Worm (Caenorhabditis elegans): Measurements from ENCODE around the gene nhr-184.

Gene nhr-184

ce11 chrV:2200402-2200801 lies 13.9 kb downstream of the nhr-184 start:
- TF ChIP-seq cnd-1 (tag; optimal IDR thresholded peaks at IDR 0.05), result no peak
- no peak for TF ChIP-seq nhr-237 (tag; optimal IDR thresholded peaks at IDR 0.05)
- TF ChIP-seq ceh-83 (GFP tag; optimal IDR thresholded peaks at IDR 0.05), result no peak
- no peak for TF ChIP-seq sem-2 (GFP tag; optimal IDR thresholded peaks at IDR 0.05)
- TF ChIP-seq mep-1 (tag; optimal IDR thresholded peaks at IDR 0.05), result no peak
- TF ChIP-seq snpc-4 (tag; optimal IDR thresholded peaks at IDR 0.05), result no peak
- no peak for TF ChIP-seq nhr-76 (tag; optimal IDR thresholded peaks at IDR 0.05)
- no peak for TF ChIP-seq hlh-1 (tag; optimal IDR thresholded peaks at IDR 0.05)
- no peak for TF ChIP-seq nhr-28 (tag; optimal IDR thresholded peaks at IDR 0.05)
- no peak for TF ChIP-seq M03D4.4 (tag; optimal IDR thresholded peaks at IDR 0.05)
- TF ChIP-seq nhr-12 (tag; optimal IDR thresholded peaks at IDR 0.05), result no peak
- TF ChIP-seq nhr-2 (tag; optimal IDR thresholded peaks at IDR 0.05), result no peak
- TF ChIP-seq mab-5 (tag; optimal IDR thresholded peaks at IDR 0.05), result no peak
- no peak for TF ChIP-seq unc-62 (GFP tag; optimal IDR thresholded peaks at IDR 0.05)
- no peak for TF ChIP-seq ceh-43 (GFP tag; optimal IDR thresholded peaks at IDR 0.05)
- no peak for TF ChIP-seq blmp-1 (tag; optimal IDR thresholded peaks at IDR 0.05)
- TF ChIP-seq lin-13 (tag; optimal IDR thresholded peaks at IDR 0.05), result no peak
- TF ChIP-seq flh-1 (GFP tag; optimal IDR thresholded peaks at IDR 0.05), result no peak

ce11 chrV:2199594-2199993 lies 14.7 kb downstream of the nhr-184 start:
- TF ChIP-seq elt-3 (tag; optimal IDR thresholded peaks at IDR 0.05) (no peak), M03D4.4 (tag; optimal IDR thresholded peaks at IDR 0.05) (no peak), ceh-83 (GFP tag; optimal IDR thresholded peaks at IDR 0.05) (no peak), mep-1 (tag; optimal IDR thresholded peaks at IDR 0.05) (no peak), cnd-1 (tag; optimal IDR thresholded peaks at IDR 0.05) (no peak), ceh-39 (tag; optimal IDR thresholded peaks at IDR 0.05) (no peak), nhr-2 (tag; optimal IDR thresholded peaks at IDR 0.05) (no peak), sem-2 (GFP tag; optimal IDR thresholded peaks at IDR 0.05) (no peak), snpc-4 (tag; optimal IDR thresholded peaks at IDR 0.05) (no peak), lin-13 (tag; optimal IDR thresholded peaks at IDR 0.05) (no peak), ces-1 (GFP tag; optimal IDR thresholded peaks at IDR 0.05) (no peak), mls-2 (tag; optimal IDR thresholded peaks at IDR 0.05) (no peak), nhr-76 (tag; optimal IDR thresholded peaks at IDR 0.05) (no peak), pha-4 (tag; optimal IDR thresholded peaks at IDR 0.05) (no peak), ceh-43 (GFP tag; optimal IDR thresholded peaks at IDR 0.05) (no peak), nhr-237 (tag; optimal IDR thresholded peaks at IDR 0.05) (no peak), zip-8 (tag; optimal IDR thresholded peaks at IDR 0.05) (no peak), sptf-1 (tag; optimal IDR thresholded peaks at IDR 0.05) (no peak), ztf-11 (tag; optimal IDR thresholded peaks at IDR 0.05) (no peak)

- TF ChIP-seq mab-5 (tag; optimal IDR thresholded peaks at IDR 0.05) (no peak), mls-2 (tag; optimal IDR thresholded peaks at IDR 0.05) (no peak), M03D4.4 (tag; optimal IDR thresholded peaks at IDR 0.05) (no peak), zip-8 (tag; optimal IDR thresholded peaks at IDR 0.05) (no peak), snpc-4 (tag; optimal IDR thresholded peaks at IDR 0.05) (no peak), unc-62 (GFP tag; optimal IDR thresholded peaks at IDR 0.05) (no peak), mep-1 (tag; optimal IDR thresholded peaks at IDR 0.05) (no peak), lin-13 (tag; optimal IDR thresholded peaks at IDR 0.05) (no peak), elt-1 (tag; optimal IDR thresholded peaks at IDR 0.05; ENCODE audit: borderline replicate concordance, insufficient read depth) (no peak), unc-120 (tag; optimal IDR thresholded peaks at IDR 0.05; ENCODE audit: poor library complexity, severe bottlenecking) (no peak), ztf-11 (tag; optimal IDR thresholded peaks at IDR 0.05) (no peak), ceh-43 (GFP tag; optimal IDR thresholded peaks at IDR 0.05) (no peak), blmp-1 (tag; optimal IDR thresholded peaks at IDR 0.05) (no peak), cnd-1 (tag; optimal IDR thresholded peaks at IDR 0.05) (no peak), nhr-2 (tag; optimal IDR thresholded peaks at IDR 0.05) (no peak), lsy-2 (tag; optimal IDR thresholded peaks at IDR 0.05) (no peak)
Observed at ce11 chrV:2192117-2192516, 22.2 kb downstream of the nhr-184 start, which contains the start of gene nhr-13. nhr-13 (plus strand) TSS chrV:2192485.

ce11 chrV:2191122-2191521 lies 23.2 kb downstream of the nhr-184 start, which contains the start of gene srbc-42:
srbc-42 (minus strand) TSS chrV:2191222.
- TF ChIP-seq snpc-4 (tag; optimal IDR thresholded peaks at IDR 0.05), result no peak
- TF ChIP-seq ces-1 (GFP tag; optimal IDR thresholded peaks at IDR 0.05), result no peak
- TF ChIP-seq nhr-2 (tag; optimal IDR thresholded peaks at IDR 0.05), result no peak
- TF ChIP-seq blmp-1 (tag; optimal IDR thresholded peaks at IDR 0.05), result no peak
- no peak for TF ChIP-seq lin-13 (tag; optimal IDR thresholded peaks at IDR 0.05)
- no peak for TF ChIP-seq elt-3 (tag; optimal IDR thresholded peaks at IDR 0.05)
- no peak for TF ChIP-seq M03D4.4 (tag; optimal IDR thresholded peaks at IDR 0.05)

- TF ChIP-seq lin-32 (GFP tag; optimal IDR thresholded peaks at IDR 0.05), result no peak
- TF ChIP-seq cnd-1 (tag; optimal IDR thresholded peaks at IDR 0.05), result no peak
- TF ChIP-seq lsy-2 (tag; optimal IDR thresholded peaks at IDR 0.05), result no peak
- TF ChIP-seq unc-39 (tag; optimal IDR thresholded peaks at IDR 0.05), result no peak
- TF ChIP-seq mab-5 (tag; optimal IDR thresholded peaks at IDR 0.05), result no peak
- TF ChIP-seq ceh-83 (GFP tag; optimal IDR thresholded peaks at IDR 0.05), result no peak
Observed at ce11 chrV:2190383-2190782, 23.9 kb downstream of the nhr-184 start.

Measured in whole organism, mixed stage, embryonic.